Worm (Caenorhabditis elegans) whole organism, L2 larva: ENCODE data around the gene tag-266.

Source experiments
- lin-13 ChIP-seq: fragments of 150-350 bp; optimal IDR thresholded peaks from 2 replicates; lab custom pipeline; 2014; ENCODE audit warnings: missing biosample characterization, missing genetic modification reagents, missing genetic modification characterization
- nhr-77 ChIP-seq: fragments of 150-350 bp; optimal IDR thresholded peaks from 2 replicates; lab custom pipeline; 2014; ENCODE audit warnings: missing biosample characterization, missing genetic modification characterization
- ztf-11 ChIP-seq: sonication (generic microtip); optimal IDR thresholded peaks from 2 replicates; lab custom pipeline; 2017; ENCODE audit warnings: missing biosample characterization, missing genetic modification characterization

- TF ChIP-seq lin-13 (GFP tag; lab: Kevin White, UChicago) (no peak), nhr-77 (tag; lab: Kevin White, UChicago) (no peak), ztf-11 (tag; lab: Kevin White, UChicago) (no peak)
Observed at ce11 chrIII:657241-657640, 17.2 kb upstream of the tag-266 start.
